Fruit fly (Drosophila melanogaster) Kc167 (cell line): Measurements from ENCODE around the gene RpL4.

ENCODE experiments used
- Myc ChIP-seq: fragments of >200 bp; optimal IDR thresholded peaks from 2 replicates; lab custom pipeline; 2017; ENCODE audit warnings: missing external identifiers
- Sin3A ChIP-seq: fragments of >200 bp; optimal IDR thresholded peaks from 2 replicates; lab custom pipeline; 2018; ENCODE audit warnings: missing external identifiers
- h ChIP-seq: fragments of >200 bp; optimal IDR thresholded peaks from 3 replicates; lab custom pipeline; 2018; ENCODE audit warnings: missing external identifiers
- insv ChIP-seq: fragments of >200 bp; optimal IDR thresholded peaks from 3 replicates; lab custom pipeline; 2018; ENCODE audit warnings: missing external identifiers
- psq ChIP-seq: fragments of >200 bp; optimal IDR thresholded peaks from 2 replicates; lab custom pipeline; 2017; ENCODE audit warnings: missing external identifiers
- ttk ChIP-seq: sonication (Bioruptor generic); optimal IDR thresholded peaks from 2 replicates; lab custom pipeline; 2017; ENCODE audit warnings: missing external identifiers

dm6 chr3R:27922673-27923175 lies at the start of gene RpL4:
- TF ChIP-seq psq: no peak
- no peak for TF ChIP-seq h (lab: Kevin White, UChicago)
- TF ChIP-seq ttk (lab: Kevin White, UChicago): no peak
- no peak for TF ChIP-seq insv (lab: Kevin White, UChicago)
- no peak for TF ChIP-seq Myc (lab: Kevin White, UChicago)
- no peak for TF ChIP-seq Sin3A (lab: Kevin White, UChicago)
